Worm (Caenorhabditis elegans) whole organism, young adult: ENCODE measurements around the gene C16C8.17.
"Not testable (repeated sequence)": the region's sequence is repeated elsewhere in the genome, so short reads cannot be mapped to it uniquely, and the experiment has no call there.

Source experiments
- B0019.2 ChIP-seq: fragments of 200-800 bp; sonication (Bioruptor generic); conservative IDR thresholded peaks from 2 replicates; pipeline ENCODE4 v1.3.6; 2022; ENCODE audit warnings: missing genetic modification reagents, missing genetic modification characterization, missing compliant biosample characterization
- D2030.7 ChIP-seq: fragments of 200-800 bp; sonication (Bioruptor generic); IDR thresholded peaks from 2 replicates; pipeline ENCODE4 v1.3.6; 2022; ENCODE audit warnings: missing genetic modification reagents, missing genetic modification characterization, missing compliant biosample characterization
- F49E8.2 ChIP-seq: sonication (generic microtip); optimal IDR thresholded peaks from 3 replicates; lab custom pipeline; 2017; ENCODE audit warnings: missing genetic modification characterization, mild to moderate bottlenecking, missing compliant biosample characterization, antibody characterized with exemption, moderate library complexity; ENCODE audit not compliant: insufficient read depth
- F52B5.7 ChIP-seq: sonication (generic microtip); optimal IDR thresholded peaks from 2 replicates; lab custom pipeline; 2016; ENCODE audit warnings: mild to moderate bottlenecking, missing genetic modification characterization, missing compliant biosample characterization
- F55B11.4 ChIP-seq: sonication (generic microtip); optimal IDR thresholded peaks from 2 replicates; lab custom pipeline; 2016; ENCODE audit warnings: missing compliant biosample characterization, missing genetic modification characterization, borderline replicate concordance; ENCODE audit not compliant: insufficient read depth
- K11D2.4 ChIP-seq: fragments of 200-800 bp; sonication (Bioruptor generic); IDR thresholded peaks from 2 replicates; pipeline ENCODE4 v1.3.6; 2022; ENCODE audit warnings: missing genetic modification reagents, missing genetic modification characterization, missing compliant biosample characterization
- T07F8.4 ChIP-seq: sonication (generic microtip); optimal IDR thresholded peaks from 2 replicates; lab custom pipeline; 2016; ENCODE audit warnings: mild to moderate bottlenecking, missing genetic modification characterization, moderate library complexity, missing compliant biosample characterization
- Y56A3A.18 ChIP-seq: fragments of 200-800 bp; sonication (Bioruptor generic); IDR thresholded peaks from 2 replicates; pipeline ENCODE4 v1.3.6; 2022; ENCODE audit warnings: missing genetic modification reagents, missing genetic modification characterization, missing compliant biosample characterization
- Y79H2A.3 ChIP-seq: fragments of 200-800 bp; sonication (Bioruptor generic); conservative IDR thresholded peaks from 2 replicates; pipeline ENCODE4 v1.3.6; 2022; ENCODE audit warnings: missing genetic modification reagents, missing genetic modification characterization, missing compliant biosample characterization
- ama-1 ChIP-seq, 3 experiments: fragments of 150-350 bp in 1 of 3; sonication (generic microtip) in 2 of 3; optimal IDR thresholded peaks; 2 replicates each; lab custom pipeline; 2014 to 2018; ENCODE audit warnings: missing biosample characterization in 2 of 3, missing genetic modification characterization in 2 of 3, missing genetic modification reagents in 2 of 3
- aptf-2 ChIP-seq: fragments of 200-800 bp; sonication (Bioruptor generic); conservative IDR thresholded peaks from 2 replicates; pipeline ENCODE4 v1.3.6; 2022; ENCODE audit warnings: missing genetic modification reagents, missing genetic modification characterization, missing compliant biosample characterization
- aptf-3 ChIP-seq: fragments of 200-800 bp; sonication (Bioruptor generic); IDR thresholded peaks from 2 replicates; pipeline ENCODE4 v1.3.6; 2022; ENCODE audit warnings: missing genetic modification characterization, missing compliant biosample characterization
- bed-1 ChIP-seq: fragments of 200-800 bp; sonication (Bioruptor generic); IDR thresholded peaks from 2 replicates; pipeline ENCODE4 v1.3.6; 2022; ENCODE audit warnings: missing genetic modification reagents, missing genetic modification characterization, missing compliant biosample characterization
- bed-2 ChIP-seq: fragments of 200-800 bp; sonication (Bioruptor generic); IDR thresholded peaks from 2 replicates; pipeline ENCODE4 v1.3.6; 2022; ENCODE audit warnings: missing genetic modification reagents, missing genetic modification characterization, missing compliant biosample characterization
- cebp-2 ChIP-seq: fragments of 200-800 bp; sonication (Bioruptor generic); IDR thresholded peaks from 2 replicates; pipeline ENCODE4 v1.3.6; 2022; ENCODE audit warnings: missing genetic modification characterization, missing compliant biosample characterization
- ceh-100 ChIP-seq: fragments of 200-800 bp; sonication (Bioruptor generic); IDR thresholded peaks from 2 replicates; pipeline ENCODE4 v1.3.6; 2022; ENCODE audit warnings: missing genetic modification reagents, missing genetic modification characterization, missing compliant biosample characterization
- die-1 ChIP-seq: sonication (generic microtip); optimal IDR thresholded peaks from 2 replicates; lab custom pipeline; 2016; ENCODE audit warnings: missing genotype, mild to moderate bottlenecking, missing genetic modification characterization, missing compliant biosample characterization
- efl-1 ChIP-seq: fragments of 150-350 bp; optimal IDR thresholded peaks from 2 replicates; lab custom pipeline; 2014; ENCODE audit warnings: missing biosample characterization, missing genetic modification reagents, missing genetic modification characterization
- egl-44 ChIP-seq: fragments of 200-800 bp; sonication (Bioruptor generic); IDR thresholded peaks from 2 replicates; pipeline ENCODE4 v1.3.6; 2022; ENCODE audit warnings: missing genetic modification reagents, missing genetic modification characterization, missing compliant biosample characterization
- fkh-3 ChIP-seq: sonication (generic microtip); optimal IDR thresholded peaks from 2 replicates; lab custom pipeline; 2016; ENCODE audit warnings: mild to moderate bottlenecking, missing genetic modification characterization, missing compliant biosample characterization
- hmg-20 ChIP-seq: fragments of 200-800 bp; sonication (Bioruptor generic); IDR thresholded peaks from 2 replicates; pipeline ENCODE4 v1.3.6; 2022; ENCODE audit warnings: missing genetic modification reagents, missing genetic modification characterization, missing compliant biosample characterization
- hrde-1 ChIP-seq: sonication (generic microtip); optimal IDR thresholded peaks from 2 replicates; lab custom pipeline; 2016; ENCODE audit warnings: missing genetic modification characterization, mild to moderate bottlenecking, missing compliant biosample characterization, moderate library complexity, missing genotype, missing genetic modification reagents, borderline replicate concordance
- lin-26 ChIP-seq: fragments of 200-800 bp; sonication (Bioruptor generic); IDR thresholded peaks from 2 replicates; pipeline ENCODE4 v1.3.6; 2022; ENCODE audit warnings: missing genetic modification reagents, missing genetic modification characterization, missing compliant biosample characterization
- lin-40 ChIP-seq: sonication (generic microtip); optimal IDR thresholded peaks from 2 replicates; lab custom pipeline; 2016; ENCODE audit warnings: missing genetic modification characterization, mild to moderate bottlenecking, missing compliant biosample characterization, missing genotype, missing genetic modification reagents
- lsy-27 ChIP-seq: sonication (generic microtip); optimal IDR thresholded peaks from 2 replicates; lab custom pipeline; 2017; ENCODE audit warnings: missing genetic modification characterization, mild to moderate bottlenecking, missing compliant biosample characterization, antibody characterized with exemption, missing genotype, borderline replicate concordance; ENCODE audit not compliant: insufficient read depth
- madf-10 ChIP-seq: sonication (generic microtip); optimal IDR thresholded peaks from 2 replicates; lab custom pipeline; 2016; ENCODE audit warnings: mild to moderate bottlenecking, missing genetic modification characterization, missing compliant biosample characterization
- mes-4 ChIP-seq: sonication (generic microtip); optimal IDR thresholded peaks from 2 replicates; lab custom pipeline; 2016; ENCODE audit warnings: missing genotype, missing genetic modification characterization, missing compliant biosample characterization
- mxl-1 ChIP-seq: sonication (generic microtip); optimal IDR thresholded peaks from 2 replicates; lab custom pipeline; 2016; ENCODE audit warnings: missing genetic modification characterization, missing compliant biosample characterization
- nhr-90 ChIP-seq: sonication (generic microtip); optimal IDR thresholded peaks from 2 replicates; lab custom pipeline; 2016; ENCODE audit warnings: missing genotype, mild to moderate bottlenecking, missing genetic modification characterization, missing compliant biosample characterization
- pbrm-1 ChIP-seq: fragments of 200-800 bp; sonication (Bioruptor generic); IDR thresholded peaks from 2 replicates; pipeline ENCODE4 v1.3.6; 2022; ENCODE audit warnings: missing genetic modification reagents, missing genetic modification characterization, missing compliant biosample characterization
- sea-2 ChIP-seq: fragments of 200-800 bp; sonication (Bioruptor generic); IDR thresholded peaks from 2 replicates; pipeline ENCODE4 v1.3.6; 2022; ENCODE audit warnings: missing genetic modification characterization, missing compliant biosample characterization
- somi-1 ChIP-seq: fragments of 200-800 bp; sonication (Bioruptor generic); optimal IDR thresholded peaks from 2 replicates; lab custom pipeline; 2018; ENCODE audit warnings: mild to moderate bottlenecking, missing genetic modification characterization, missing compliant biosample characterization
- tbx-9 ChIP-seq: sonication (generic microtip); optimal IDR thresholded peaks from 2 replicates; lab custom pipeline; 2016; ENCODE audit warnings: borderline replicate concordance, missing genetic modification characterization, inconsistent platforms, missing compliant biosample characterization
- tlf-1 ChIP-seq: fragments of 200-800 bp; sonication (Bioruptor generic); optimal IDR thresholded peaks from 2 replicates; lab custom pipeline; 2018; ENCODE audit warnings: mild to moderate bottlenecking, missing genetic modification characterization, missing compliant biosample characterization
- unc-130 ChIP-seq: sonication (generic microtip); optimal IDR thresholded peaks from 2 replicates; lab custom pipeline; 2016; ENCODE audit warnings: missing genetic modification reagents, missing genetic modification characterization, missing compliant biosample characterization
- zim-3 ChIP-seq: sonication (generic microtip); optimal IDR thresholded peaks from 2 replicates; lab custom pipeline; 2017; ENCODE audit warnings: mild to moderate bottlenecking, missing genetic modification characterization, moderate library complexity, missing compliant biosample characterization
- ztf-22 ChIP-seq: fragments of 200-800 bp; sonication (Bioruptor generic); optimal IDR thresholded peaks from 2 replicates; lab custom pipeline; 2018; ENCODE audit warnings: mild to moderate bottlenecking, missing genetic modification characterization, moderate library complexity, missing compliant biosample characterization
- ztf-25 ChIP-seq: fragments of 200-800 bp; sonication (Bioruptor generic); IDR thresholded peaks from 2 replicates; pipeline ENCODE4 v1.3.6; 2022; ENCODE audit warnings: missing genetic modification reagents, missing genetic modification characterization, missing compliant biosample characterization

C16C8.17 gene

ce11 chrII:3482231-3482630 lies 41.6 kb downstream of the C16C8.17 start, which contains the start of gene smu-2 (continued):
- TF ChIP-seq bed-1 (GFP tag; lab: Robert Waterston, UW) (no peak), aptf-2 (GFP tag; lab: Robert Waterston, UW) (peak; percentile 66; the same call in 1 of the 2 replicates), efl-1 (GFP tag; lab: Kevin White, UChicago) (peak; percentile 11), tbx-9 (tag; lab: Kevin White, UChicago) (no peak), die-1 (no peak), sea-2 (GFP tag; lab: Robert Waterston, UW) (no peak), somi-1 (GFP tag; lab: Kevin White, UChicago) (no peak), tlf-1 (GFP tag; lab: Kevin White, UChicago) (no peak), T07F8.4 (no peak), egl-44 (GFP tag; lab: Robert Waterston, UW) (no peak), ceh-100 (GFP tag; lab: Robert Waterston, UW) (no peak), madf-10 (tag; lab: Kevin White, UChicago) (no peak), cebp-2 (GFP tag; lab: Robert Waterston, UW) (no peak), bed-2 (GFP tag; lab: Robert Waterston, UW) (no peak), Y56A3A.18 (GFP tag; lab: Robert Waterston, UW) (no peak), mes-4 (tag; lab: Kevin White, UChicago) (no peak), K11D2.4 (GFP tag; lab: Robert Waterston, UW) (no peak), nhr-90 (tag; lab: Kevin White, UChicago) (no peak), B0019.2 (GFP tag; lab: Robert Waterston, UW) (no peak), hrde-1 (no peak), lsy-27 (tag; lab: Kevin White, UChicago) (no peak), lin-26 (GFP tag; lab: Robert Waterston, UW) (0 out of 2 replicates have a peak, but pooled peaks have one; percentile 34), F55B11.4 (tag; lab: Kevin White, UChicago) (no peak), zim-3 (no peak), mxl-1 (tag; lab: Kevin White, UChicago) (no peak), ztf-25 (GFP tag; lab: Robert Waterston, UW) (0 out of 2 replicates have a peak, but pooled peaks have one; percentile 32), ama-1 (optimal IDR thresholded peaks at IDR 0.05; lab: Kevin White, UChicago) (no peak), ama-1 (GFP tag; optimal IDR thresholded peaks at IDR 0.05; lab: Kevin White, UChicago) (no peak), ztf-22 (no peak), lin-40 (tag; lab: Kevin White, UChicago) (no peak), aptf-3 (GFP tag; lab: Robert Waterston, UW) (no peak), F52B5.7 (tag; lab: Kevin White, UChicago) (no peak), D2030.7 (GFP tag; lab: Robert Waterston, UW) (0 out of 2 replicates have a peak, but pooled peaks have one; percentile 15), pbrm-1 (GFP tag; lab: Robert Waterston, UW) (no peak), hmg-20 (no peak), fkh-3 (tag; lab: Kevin White, UChicago) (no peak)

ce11 chrII:3490797-3491196 lies 50.2 kb downstream of the C16C8.17 start, which contains the start of gene fbxb-112:
TSS of gene fbxb-112 (plus strand) at chrII:3491097.
- not testable (repeated sequence) for TF ChIP-seq F49E8.2; Y79H2A.3 (GFP tag; lab: Robert Waterston, UW); unc-130 (GFP tag; lab: Kevin White, UChicago)
- TF ChIP-seq, all 124 proteins: peak for 0; not testable (repeated sequence) for 124
